Worm (Caenorhabditis elegans): ENCODE measurements around the gene nas-37.

Gene nas-37

ce11 chrX:9958561-9958960 lies 9.7 kb upstream of the nas-37 start, which contains the start of gene ZC506.1:
ZC506.1 (plus strand) TSS chrX:9958960.
- TF ChIP-seq unc-130 (GFP tag; optimal IDR thresholded peaks at IDR 0.05): no peak
- TF ChIP-seq spr-3 (GFP tag; optimal IDR thresholded peaks at IDR 0.05): peak; percentile 73
- no peak for TF ChIP-seq Y105C5A.15 (GFP tag; IDR thresholded peaks at IDR 0.05)
- no peak for TF ChIP-seq snpc-1.2 (GFP tag; IDR thresholded peaks at IDR 0.05)
- TF ChIP-seq nhr-10 (tag; optimal IDR thresholded peaks at IDR 0.05): peak; percentile 86
- peak; percentile 79 for TF ChIP-seq zfp-3 (GFP tag; conservative IDR thresholded peaks at IDR 0.05)
- peak in 1 of 2 experiments; percentile 100 for TF ChIP-seq unc-62 (GFP tag; optimal IDR thresholded peaks at IDR 0.05 in 1 of 2)
- no peak for TF ChIP-seq unc-62 (tag; optimal IDR thresholded peaks at IDR 0.05)
- peak; percentile 95 for TF ChIP-seq lin-13 (GFP tag; optimal IDR thresholded peaks at IDR 0.05)
- peak; percentile 86 for TF ChIP-seq ztf-7 (tag; optimal IDR thresholded peaks at IDR 0.05)
- TF ChIP-seq Y75B8A.6 (GFP tag; IDR thresholded peaks at IDR 0.05): peak; percentile 64; the same call in 1 of the 2 replicates
- TF ChIP-seq egl-43 (GFP tag; IDR thresholded peaks at IDR 0.05): peak; percentile 91
- TF ChIP-seq jun-1 (tag; optimal IDR thresholded peaks at IDR 0.05): peak; percentile 92
- peak; percentile 68; the same call in 1 of the 2 replicates for TF ChIP-seq saeg-2 (GFP tag; IDR thresholded peaks at IDR 0.05)
- TF ChIP-seq ceh-82 (tag; optimal IDR thresholded peaks at IDR 0.05): no peak
- TF ChIP-seq T26A8.4 (GFP tag; IDR thresholded peaks at IDR 0.05): peak; percentile 87
- TF ChIP-seq nhr-76 (tag; optimal IDR thresholded peaks at IDR 0.05): peak; percentile 51
- TF ChIP-seq lim-7 (GFP tag; IDR thresholded peaks at IDR 0.05): no peak
- no peak for TF ChIP-seq tag-97 (GFP tag; IDR thresholded peaks at IDR 0.05)
- peak; percentile 84 for TF ChIP-seq ceh-28 (tag; optimal IDR thresholded peaks at IDR 0.05)
- TF ChIP-seq dmd-9 (GFP tag; IDR thresholded peaks at IDR 0.05): peak; percentile 67; the same call in 1 of the 2 replicates
- peak; percentile 46 for TF ChIP-seq pqm-1 (tag; optimal IDR thresholded peaks at IDR 0.05)
- TF ChIP-seq skn-1 (tag; optimal IDR thresholded peaks at IDR 0.05): no peak
- TF ChIP-seq spr-1 (tag; optimal IDR thresholded peaks at IDR 0.05): peak; percentile 91
- peak; percentile 65; the same call in 1 of the 2 replicates for TF ChIP-seq lin-1 (GFP tag; IDR thresholded peaks at IDR 0.05)
- TF ChIP-seq ZK337.2 (GFP tag; IDR thresholded peaks at IDR 0.05): no peak
- TF ChIP-seq F49E8.2 (tag; optimal IDR thresholded peaks at IDR 0.05; ENCODE audit: borderline replicate concordance): no peak
- TF ChIP-seq nhr-111 (GFP tag; optimal IDR thresholded peaks at IDR 0.05): no peak
- TF ChIP-seq duxl-1 (tag; optimal IDR thresholded peaks at IDR 0.05; ENCODE audit: poor library complexity): peak; percentile 58
- peak; percentile 98 for TF ChIP-seq mep-1 (tag; optimal IDR thresholded peaks at IDR 0.05)
- no peak for TF ChIP-seq fos-1 (tag; optimal IDR thresholded peaks at IDR 0.05)
- TF ChIP-seq D1046.2 (GFP tag; IDR thresholded peaks at IDR 0.05): no peak
- TF ChIP-seq Y48G9A.11 (GFP tag; IDR thresholded peaks at IDR 0.05): no peak
- TF ChIP-seq nhr-41 (GFP tag; IDR thresholded peaks at IDR 0.05): no peak
- TF ChIP-seq T20F7.1 (GFP tag; optimal IDR thresholded peaks at IDR 0.05): peak; percentile 84
- TF ChIP-seq daf-16 (GFP tag; optimal IDR thresholded peaks at IDR 0.05): peak; percentile 43 to 67
- TF ChIP-seq daf-16 (tag; optimal IDR thresholded peaks at IDR 0.05): peak; percentile 87
- peak; percentile 34 for TF ChIP-seq ama-1 (optimal IDR thresholded peaks at IDR 0.05)
- TF ChIP-seq ceh-20 (GFP tag; IDR thresholded peaks at IDR 0.05): peak; percentile 76; the same call in 1 of the 2 replicates
- no peak for TF ChIP-seq madf-5 (GFP tag; IDR thresholded peaks at IDR 0.05)
- no peak for TF ChIP-seq daf-12 (tag; optimal IDR thresholded peaks at IDR 0.05)
- peak in 1 of 2 experiments; percentile 12 for TF ChIP-seq ZK546.5 (tag; optimal IDR thresholded peaks at IDR 0.05)
- TF ChIP-seq lin-15B (tag; optimal IDR thresholded peaks at IDR 0.05): no peak
- no peak for TF ChIP-seq F44E2.7 (GFP tag; IDR thresholded peaks at IDR 0.05)
- TF ChIP-seq mdl-1 (tag; optimal IDR thresholded peaks at IDR 0.05): peak; percentile 75 to 92
- TF ChIP-seq dve-1 (tag; optimal IDR thresholded peaks at IDR 0.05; ENCODE audit: insufficient read depth): peak; percentile 98
- peak; percentile 45 for TF ChIP-seq zip-2 (tag; optimal IDR thresholded peaks at IDR 0.05)
- TF ChIP-seq mes-2 (tag; optimal IDR thresholded peaks at IDR 0.05; ENCODE audit: poor library complexity, severe bottlenecking): peak; percentile 93
- no peak for TF ChIP-seq lir-3 (tag; optimal IDR thresholded peaks at IDR 0.05)
- no peak for TF ChIP-seq attf-4 (tag; optimal IDR thresholded peaks at IDR 0.05)
- TF ChIP-seq lin-39 (tag; optimal IDR thresholded peaks at IDR 0.05): no peak
- peak; percentile 55 for TF ChIP-seq madf-9 (GFP tag; conservative IDR thresholded peaks at IDR 0.05)
- TF ChIP-seq zfp-2 (tag; optimal IDR thresholded peaks at IDR 0.05): peak; percentile 9
